Fruit fly (Drosophila melanogaster) ovary, adult (tissue): ENCODE measurements around the gene CG15169.
A peak's percentile ranks its signal among the peaks of the same experiment; 100 is the strongest.

Experiments used
- CG17801 ChIP-seq: fragments of 200-800 bp; optimal IDR thresholded peaks from 2 replicates; lab custom pipeline; 2019; ENCODE audit warnings: missing biosample characterization, mild to moderate bottlenecking, missing genetic modification characterization, moderate library complexity; ENCODE audit not compliant: partially characterized antibody

Gene CG15169

dm6 chr2L:18982826-18983758 is 7.7 kb upstream of the CG15169 start:
- TF ChIP-seq CG17801: no peak

- no peak for TF ChIP-seq CG17801
Measured at dm6 chr2L:18984158-18984557, 6.7 kb upstream of the CG15169 start.

DNA sequence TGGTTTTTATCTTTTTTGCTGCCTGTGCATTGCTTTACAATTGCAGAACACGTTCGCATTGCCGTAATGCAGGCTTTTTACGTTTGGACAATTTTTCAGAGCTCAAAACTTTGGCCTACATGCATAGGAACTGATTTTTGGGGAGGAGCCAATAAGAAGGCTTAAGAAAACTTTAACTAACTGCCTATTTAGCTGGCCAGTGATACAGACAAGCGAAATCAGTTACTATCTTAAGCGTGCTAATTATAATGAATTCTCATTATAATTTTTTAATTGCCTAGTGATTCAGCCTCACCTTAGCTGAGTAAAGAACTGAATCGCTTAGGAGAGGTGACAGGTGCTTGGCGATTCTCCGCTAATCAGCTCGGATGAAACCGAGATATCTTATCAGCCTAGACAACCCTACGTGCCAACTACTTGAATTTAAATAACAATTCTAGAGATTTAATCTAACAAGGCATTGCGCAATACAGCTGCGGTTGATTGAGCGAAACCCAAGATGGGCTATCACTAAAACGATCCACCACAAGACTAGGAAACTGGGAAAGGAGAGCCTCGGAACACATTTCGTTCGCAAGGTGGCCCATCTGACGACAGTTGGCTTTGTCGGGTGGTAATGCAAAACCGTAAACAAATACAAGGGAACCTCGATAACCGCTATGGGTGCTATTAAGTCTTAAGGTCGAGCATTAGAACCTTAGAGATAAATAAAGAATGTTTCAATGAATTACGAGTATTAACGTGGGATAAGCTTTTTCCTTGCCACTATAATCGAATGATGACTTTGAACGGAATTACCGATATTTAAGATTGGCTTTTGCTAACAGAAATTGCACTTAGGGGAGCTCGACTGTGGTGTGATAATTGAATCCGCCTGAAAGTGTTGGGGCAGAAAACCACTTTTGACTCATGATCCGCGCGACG is 5.4 kb upstream of the CG15169 start:
- no peak for TF ChIP-seq CG17801

DNA sequence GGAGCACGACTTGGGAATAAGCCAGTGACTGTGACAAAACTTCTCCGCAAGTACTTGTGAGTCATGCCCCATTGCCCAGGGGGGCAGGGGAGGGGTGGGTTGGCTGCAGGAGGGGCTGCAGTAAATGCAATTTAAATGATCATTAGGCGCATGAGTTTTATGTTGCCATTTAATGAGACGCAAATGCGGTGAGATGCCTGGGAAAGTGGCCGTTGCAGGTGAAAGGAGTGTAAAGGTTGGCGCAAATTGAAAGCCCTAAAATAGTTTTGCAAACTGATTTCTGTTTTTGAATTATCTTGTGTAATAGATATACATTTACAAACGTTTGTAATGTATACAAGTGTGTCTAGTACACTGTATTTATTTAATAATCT is 4.7 kb upstream of the CG15169 start:
- TF ChIP-seq CG17801: no peak

DNA sequence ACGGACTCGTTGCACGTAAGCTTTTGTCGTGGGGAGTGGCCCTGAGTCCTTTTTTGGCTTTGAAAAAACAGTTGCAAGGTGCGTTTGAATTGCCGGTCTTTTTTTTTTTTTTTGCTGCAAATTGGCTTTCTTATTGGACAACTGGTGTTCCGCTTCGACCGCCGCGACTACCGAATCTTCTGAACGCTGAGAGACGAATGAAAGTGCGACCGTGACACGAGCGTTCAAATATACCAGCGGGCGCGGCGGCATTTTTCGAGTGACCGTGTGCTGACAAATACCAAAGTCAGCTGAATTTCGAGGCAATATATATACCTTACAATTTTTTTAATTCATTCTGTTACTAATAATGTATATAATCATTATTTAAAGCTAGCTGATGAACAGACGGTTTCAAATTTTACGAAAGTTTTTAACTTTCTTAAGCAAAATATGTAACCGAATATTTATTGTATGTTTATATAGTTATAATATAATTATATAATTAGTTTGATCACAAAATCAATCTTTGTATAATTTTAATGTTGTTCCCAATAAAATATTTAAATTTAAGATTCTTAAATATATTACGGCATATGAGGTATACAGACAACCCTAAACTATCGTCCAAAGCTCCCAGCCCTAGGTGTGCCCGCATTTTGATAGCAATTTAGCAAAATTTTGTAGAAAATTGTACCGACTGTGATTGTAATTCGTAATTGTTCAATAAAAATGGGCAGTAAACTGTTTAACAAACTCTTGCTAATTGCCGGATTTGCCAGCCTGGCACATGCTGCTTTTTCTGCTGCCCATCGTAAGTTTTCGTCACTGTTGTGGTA is 3.5 kb upstream of the CG15169 start, which contains the start of the genes Swip-1 and EMC5:
Gene Swip-1, minus strand, starts transcription at position 203 of the 818 bp plus-strand sequence.
Gene EMC5, plus strand, starts transcription at position 630 of the 818 bp plus-strand sequence.
- TF ChIP-seq CG17801: peak; percentile 43

DNA sequence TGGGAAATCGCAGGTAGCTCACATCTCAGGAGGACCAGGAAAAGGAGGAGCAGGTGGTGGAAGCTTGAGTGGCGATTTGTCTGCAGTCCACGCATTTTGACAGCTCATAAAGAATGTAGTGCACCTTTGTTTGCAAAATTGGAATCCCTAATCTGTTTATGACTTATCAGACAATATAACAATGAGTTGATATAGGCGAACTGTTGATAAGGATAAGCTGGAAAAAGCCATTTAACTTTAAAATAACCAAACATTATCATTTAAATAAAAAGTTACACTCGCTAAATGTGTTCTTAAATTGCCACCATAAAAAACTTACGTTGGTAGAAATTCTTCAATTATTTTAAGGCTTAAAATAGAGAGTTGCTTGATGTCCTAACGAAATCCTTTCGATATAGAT is 687 bp upstream of the CG15169 start, which contains the start of gene CG15170:
Gene CG15170, minus strand, starts transcription at position 101 of the 400 bp plus-strand sequence.
- TF ChIP-seq CG17801: no peak

- no peak for TF ChIP-seq CG17801
Measured at dm6 chr2L:18992196-18992595, 1.4 kb downstream of the CG15169 start, which contains the start of gene CG46465. Gene CG46465 (plus strand): TSS chr2L:18992496.

DNA sequence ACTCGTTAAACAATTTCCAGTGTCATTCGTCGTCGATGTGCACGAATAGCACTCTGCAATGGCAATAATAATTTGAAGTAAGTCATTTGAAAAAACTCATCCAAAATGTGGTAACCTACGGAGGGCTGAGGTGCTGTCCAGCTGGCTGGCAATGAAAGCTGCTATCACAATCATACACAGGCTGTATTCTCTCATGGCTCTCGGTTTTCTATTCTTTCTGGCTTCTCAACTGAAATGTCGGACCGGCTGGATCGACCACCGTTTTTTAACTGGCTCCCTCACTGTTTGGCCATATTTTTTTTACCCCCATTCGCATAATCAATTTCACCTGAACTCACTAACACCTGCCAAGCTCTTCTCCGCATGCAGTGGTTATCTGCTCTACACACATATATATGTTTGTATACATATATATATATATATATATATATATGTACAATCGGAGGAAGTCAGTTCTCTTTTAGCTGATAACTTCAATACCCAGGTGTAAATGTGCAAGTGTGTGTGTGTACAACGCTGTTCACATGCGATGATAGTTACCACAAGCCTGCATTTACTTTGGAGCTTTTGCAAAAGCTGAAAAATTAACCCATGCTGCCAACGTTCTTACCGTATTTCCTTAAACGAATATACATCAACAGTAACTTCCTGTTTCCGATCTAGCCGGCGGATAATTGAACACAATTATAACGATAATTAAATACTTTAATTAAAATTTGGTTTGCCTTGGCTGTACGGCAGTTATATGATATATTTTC is 5.0 kb downstream of the CG15169 start, which contains the start of gene CG10650:
Gene CG10650, minus strand, starts transcription at position 275 of the 758 bp plus-strand sequence.
- no peak for TF ChIP-seq CG17801

DNA sequence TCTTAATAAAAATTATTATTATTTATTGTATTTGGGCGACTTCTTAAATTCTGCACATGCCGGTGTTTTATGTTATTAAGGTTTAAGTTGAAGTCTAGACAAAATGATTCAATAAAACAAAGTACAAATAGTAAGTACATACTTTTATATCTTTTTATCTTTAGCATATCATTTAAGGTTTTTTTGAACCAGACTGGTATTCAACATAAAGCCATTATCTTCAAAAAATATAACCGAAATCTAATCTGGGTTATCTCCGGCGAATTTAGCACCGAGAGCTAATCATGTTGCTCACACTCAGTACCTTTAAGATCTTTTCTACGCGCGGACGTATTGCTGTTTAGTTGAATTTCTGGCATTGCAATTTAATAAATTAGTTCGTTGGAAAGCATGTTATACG is 6.3 kb downstream of the CG15169 start, which contains the start of gene CG31792:
Gene CG31792, plus strand, starts transcription at position 301 of the 400 bp plus-strand sequence.
- no peak for TF ChIP-seq CG17801

dm6 chr2L:19002468-19002867 is 11.6 kb downstream of the CG15169 start:
- TF ChIP-seq CG17801: no peak

dm6 chr2L:19002959-19003371 is 12.1 kb downstream of the CG15169 start, which contains the start of gene CG31793:
Gene CG31793 (plus strand): TSS chr2L:19003367.
- peak; percentile 73 for TF ChIP-seq CG17801

- TF ChIP-seq CG17801: peak; percentile 85
Measured at dm6 chr2L:19009130-19009529, 18.3 kb downstream of the CG15169 start, which contains the start of gene RpL30. Gene RpL30 (minus strand): TSS chr2L:19009306.

DNA sequence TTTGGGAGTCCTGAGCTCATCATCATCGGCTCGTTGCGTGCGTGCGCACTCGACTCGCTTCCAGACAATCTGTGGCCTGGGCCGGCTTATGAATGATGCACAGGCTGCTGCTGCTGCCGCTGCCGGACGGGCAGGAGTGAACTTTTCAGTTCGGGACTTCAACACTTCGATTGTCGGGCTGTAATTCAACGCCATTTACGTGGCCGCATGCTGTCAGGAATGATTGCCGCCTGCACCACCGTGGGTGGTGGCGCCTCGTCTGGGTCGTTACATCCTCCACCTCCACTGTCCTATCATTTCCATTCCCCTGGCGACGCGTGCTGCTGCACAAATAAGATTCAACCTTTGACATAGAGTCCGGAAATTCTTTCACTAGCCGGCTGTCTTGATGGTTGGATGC is 19.2 kb downstream of the CG15169 start:
- no peak for TF ChIP-seq CG17801

dm6 chr2L:19010566-19010965 is 19.7 kb downstream of the CG15169 start, which contains the start of gene robl37BC:
Gene robl37BC (plus strand): TSS chr2L:19010866.
- no peak for TF ChIP-seq CG17801
